Worm (Caenorhabditis elegans) whole organism, late embryonic: ENCODE data around the gene nhr-251.

Experiments
- ceh-18 ChIP-seq: sonication (generic microtip); optimal IDR thresholded peaks from 2 replicates; lab custom pipeline; 2016; ENCODE audit warnings: missing genetic modification characterization, missing compliant biosample characterization
- ceh-9 ChIP-seq: sonication (generic microtip); optimal IDR thresholded peaks from 2 replicates; lab custom pipeline; 2016; ENCODE audit warnings: mild to moderate bottlenecking, missing genetic modification characterization, inconsistent platforms, missing compliant biosample characterization
- lin-11 ChIP-seq: fragments of 200-800 bp; sonication (Bioruptor generic); optimal IDR thresholded peaks from 2 replicates; lab custom pipeline; 2018; ENCODE audit warnings: mild to moderate bottlenecking, missing genetic modification characterization, missing compliant biosample characterization
- nhr-232 ChIP-seq: sonication (generic microtip); optimal IDR thresholded peaks from 2 replicates; lab custom pipeline; 2016; ENCODE audit warnings: missing genetic modification characterization, missing compliant biosample characterization
- pag-3 ChIP-seq: sonication (generic microtip); optimal IDR thresholded peaks from 2 replicates; lab custom pipeline; 2016; ENCODE audit warnings: missing compliant biosample characterization, missing genetic modification characterization, borderline replicate concordance
- rnt-1 ChIP-seq: sonication (generic microtip); optimal IDR thresholded peaks from 2 replicates; lab custom pipeline; 2016; ENCODE audit warnings: missing genetic modification characterization, missing compliant biosample characterization

- TF ChIP-seq nhr-232 (no peak), pag-3 (tag; lab: Kevin White, UChicago) (no peak), lin-11 (no peak), ceh-18 (tag; lab: Kevin White, UChicago) (no peak), ceh-9 (tag; lab: Kevin White, UChicago) (no peak), rnt-1 (tag; lab: Kevin White, UChicago) (no peak)
Measured at ce11 chrV:574639-575038, 25.7 kb upstream of the nhr-251 start, which contains the start of gene C14C6.13.
